Fruit fly (Drosophila melanogaster) whole organism, embryonic: Measurements from ENCODE around the gene Or74a.
A peak's percentile ranks its signal among the peaks of the same experiment; 100 is the strongest.

Source experiments
- B-H1 ChIP-seq: fragments of 200-800 bp; sonication (Bioruptor generic); IDR thresholded peaks from 3 replicates; pipeline ENCODE4 v1.3.6; 2022; ENCODE audit warnings: missing biosample characterization, missing genetic modification characterization
- CG10431 ChIP-seq: fragments of 200-800 bp; sonication (Bioruptor generic); optimal IDR thresholded peaks from 3 replicates; lab custom pipeline; 2018; ENCODE audit warnings: missing biosample characterization, mild to moderate bottlenecking, missing genetic modification characterization
- CG10979 ChIP-seq: fragments of 200-800 bp; sonication (Bioruptor generic); optimal IDR thresholded peaks from 2 replicates; lab custom pipeline; 2018; ENCODE audit warnings: missing biosample characterization, mild to moderate bottlenecking, missing genetic modification characterization, moderate library complexity
- CG11093 ChIP-seq: fragments of 200-800 bp; sonication (Bioruptor generic); IDR thresholded peaks from 3 replicates; pipeline ENCODE4 v1.3.6; 2022; ENCODE audit warnings: missing biosample characterization, missing genetic modification characterization
- CG12236 ChIP-seq: fragments of 200-800 bp; sonication (Bioruptor generic); optimal IDR thresholded peaks from 2 replicates; lab custom pipeline; 2016; ENCODE audit warnings: missing biosample characterization, missing genetic modification characterization
- CG12391 ChIP-seq: fragments of 200-800 bp; sonication (Bioruptor generic); optimal IDR thresholded peaks from 3 replicates; lab custom pipeline; 2018; ENCODE audit warnings: missing biosample characterization, mild to moderate bottlenecking, missing genetic modification characterization, moderate library complexity
- CG14441 ChIP-seq: fragments of 200-800 bp; sonication (Bioruptor generic); IDR thresholded peaks from 2 replicates; pipeline ENCODE4 v1.3.6; 2022; ENCODE audit warnings: missing biosample characterization, missing genetic modification characterization
- CG15696 ChIP-seq: fragments of 200-800 bp; sonication (Bioruptor generic); optimal IDR thresholded peaks from 2 replicates; lab custom pipeline; 2019; ENCODE audit warnings: missing biosample characterization, mild to moderate bottlenecking, missing genetic modification characterization, moderate library complexity
- CG16813 ChIP-seq: fragments of 200-800 bp; sonication (Bioruptor generic); IDR thresholded peaks from 3 replicates; pipeline ENCODE4 v1.3.6; 2022; ENCODE audit warnings: missing biosample characterization, missing genetic modification characterization; ENCODE audit not compliant: partially characterized antibody
- CG30020 ChIP-seq: fragments of 200-800 bp; optimal IDR thresholded peaks from 2 replicates; lab custom pipeline; 2019; ENCODE audit warnings: missing biosample characterization, mild to moderate bottlenecking, missing genetic modification characterization, moderate library complexity
- CG31388 ChIP-seq: fragments of 200-800 bp; sonication (Bioruptor generic); optimal IDR thresholded peaks from 2 replicates; lab custom pipeline; 2016; ENCODE audit warnings: missing biosample characterization, missing genetic modification characterization
- CG4328 ChIP-seq: fragments of 200-800 bp; sonication (Bioruptor generic); optimal IDR thresholded peaks from 3 replicates; lab custom pipeline; 2017; ENCODE audit warnings: missing biosample characterization, missing genetic modification reagents, missing genetic modification characterization
- CG4617 ChIP-seq: fragments of 200-800 bp; sonication (Bioruptor generic); optimal IDR thresholded peaks from 3 replicates; lab custom pipeline; 2016; ENCODE audit warnings: missing biosample characterization, missing genetic modification characterization, borderline replicate concordance
- CG5245 ChIP-seq: fragments of 200-800 bp; sonication (Bioruptor generic); optimal IDR thresholded peaks from 3 replicates; lab custom pipeline; 2016; ENCODE audit warnings: missing biosample characterization, missing genetic modification characterization
- CG6272 ChIP-seq: fragments of 200-800 bp; sonication (Bioruptor generic); IDR thresholded peaks from 2 replicates; pipeline ENCODE4 v1.3.6; 2022; ENCODE audit warnings: missing biosample characterization, missing genetic modification characterization
- CG8359 ChIP-seq: fragments of 200-800 bp; sonication (Bioruptor generic); optimal IDR thresholded peaks from 2 replicates; lab custom pipeline; 2017; ENCODE audit warnings: missing biosample characterization, mild to moderate bottlenecking, missing genetic modification characterization, borderline replicate concordance
- CG9215 ChIP-seq: fragments of 200-800 bp; sonication (Bioruptor generic); IDR thresholded peaks from 2 replicates; pipeline ENCODE4 v1.3.6; 2022; ENCODE audit warnings: missing biosample characterization, missing genetic modification characterization
- CG9817 ChIP-seq: fragments of 200-800 bp; sonication (Bioruptor generic); optimal IDR thresholded peaks from 2 replicates; lab custom pipeline; 2018; ENCODE audit warnings: missing biosample characterization, mild to moderate bottlenecking, missing genetic modification characterization, moderate library complexity
- Chrac-16 ChIP-seq: fragments of 200-800 bp; sonication (Bioruptor generic); optimal IDR thresholded peaks from 3 replicates; lab custom pipeline; 2016; ENCODE audit warnings: missing biosample characterization, missing genetic modification characterization
- Dad ChIP-seq: fragments of 200-800 bp; sonication (Bioruptor generic); optimal IDR thresholded peaks from 3 replicates; lab custom pipeline; 2016; ENCODE audit warnings: missing biosample characterization, missing genetic modification characterization
- Deaf1 ChIP-seq: fragments of 200-800 bp; optimal IDR thresholded peaks from 3 replicates; lab custom pipeline; 2019; ENCODE audit warnings: missing biosample characterization, mild to moderate bottlenecking, missing genetic modification characterization, moderate library complexity
- Dek ChIP-seq: fragments of 200-800 bp; sonication (Bioruptor generic); optimal IDR thresholded peaks from 3 replicates; lab custom pipeline; 2019; ENCODE audit warnings: missing biosample characterization, mild to moderate bottlenecking, missing genetic modification characterization, moderate library complexity
- Dip3 ChIP-seq: fragments of 200-800 bp; sonication (Bioruptor generic); optimal IDR thresholded peaks from 3 replicates; lab custom pipeline; 2016; ENCODE audit warnings: missing biosample characterization, missing genetic modification characterization
- Dref ChIP-seq: fragments of 200-800 bp; sonication (Bioruptor generic); IDR thresholded peaks from 2 replicates; pipeline ENCODE4 v1.3.6; 2022; ENCODE audit warnings: missing biosample characterization, missing genetic modification characterization
- GATAe ChIP-seq: fragments of 200-800 bp; sonication (Bioruptor generic); conservative IDR thresholded peaks from 2 replicates; pipeline ENCODE4 v1.3.6; 2022; ENCODE audit warnings: missing biosample characterization, missing genetic modification characterization
- Hey ChIP-seq: fragments of 200-800 bp; sonication (Bioruptor generic); optimal IDR thresholded peaks from 3 replicates; lab custom pipeline; 2018; ENCODE audit warnings: missing biosample characterization, mild to moderate bottlenecking, missing genetic modification characterization
- HmgD ChIP-seq: fragments of 200-800 bp; sonication (Bioruptor generic); optimal IDR thresholded peaks from 3 replicates; lab custom pipeline; 2016; ENCODE audit warnings: missing biosample characterization, missing genetic modification characterization
- Hmx ChIP-seq: fragments of 200-800 bp; sonication (Bioruptor generic); optimal IDR thresholded peaks from 2 replicates; lab custom pipeline; 2016; ENCODE audit warnings: missing biosample characterization, missing genetic modification characterization
- Hr78 ChIP-seq, 2 experiments: fragments of 200-800 bp in 1 of 2; fragments of >200 bp in 1 of 2; sonication (Bioruptor generic) in 1 of 2; optimal IDR thresholded peaks; 2 replicates each; lab custom pipeline; 2017 to 2019; ENCODE audit warnings: missing biosample characterization in 2 of 2, missing genetic modification characterization in 2 of 2, mild to moderate bottlenecking in 1 of 2, moderate library complexity in 1 of 2
- MESR4 ChIP-seq: fragments of 200-800 bp; sonication (Bioruptor generic); optimal IDR thresholded peaks from 2 replicates; lab custom pipeline; 2018; ENCODE audit warnings: missing biosample characterization, mild to moderate bottlenecking, missing genetic modification characterization, moderate library complexity
- Mad ChIP-seq: fragments of 200-800 bp; sonication (Bioruptor generic); optimal IDR thresholded peaks from 2 replicates; lab custom pipeline; 2016; ENCODE audit warnings: missing biosample characterization, missing genetic modification characterization
- Neu2 ChIP-seq: fragments of 200-800 bp; sonication (Bioruptor generic); optimal IDR thresholded peaks from 3 replicates; lab custom pipeline; 2016; ENCODE audit warnings: missing biosample characterization, missing genetic modification characterization, borderline replicate concordance
- Poxn ChIP-seq: fragments of 200-800 bp; sonication (Bioruptor generic); IDR thresholded peaks from 2 replicates; pipeline ENCODE4 v1.3.6; 2022; ENCODE audit warnings: missing biosample characterization, missing genetic modification characterization
- Side ChIP-seq: fragments of 200-800 bp; sonication (Bioruptor generic); optimal IDR thresholded peaks from 2 replicates; lab custom pipeline; 2016; ENCODE audit warnings: missing biosample characterization, missing genetic modification characterization
- Sry-β ChIP-seq: fragments of 200-800 bp; sonication (Bioruptor generic); optimal IDR thresholded peaks from 2 replicates; lab custom pipeline; 2018; ENCODE audit warnings: missing biosample characterization, mild to moderate bottlenecking, missing genetic modification characterization, moderate library complexity
- chm ChIP-seq: fragments of 200-800 bp; sonication (Bioruptor generic); IDR thresholded peaks from 2 replicates; pipeline ENCODE4 v1.3.6; 2022; ENCODE audit warnings: missing biosample characterization, missing genetic modification characterization
- da ChIP-seq: fragments of 200-800 bp; sonication (Bioruptor generic); optimal IDR thresholded peaks from 2 replicates; lab custom pipeline; 2016; ENCODE audit warnings: missing biosample characterization, missing genetic modification characterization
- dpn ChIP-seq, 2 experiments: fragments of 200-800 bp; sonication (Bioruptor generic); optimal IDR thresholded peaks; 3 replicates each; lab custom pipeline; 2016; ENCODE audit warnings: missing biosample characterization in 2 of 2, missing genetic modification characterization in 2 of 2
- gcm2 ChIP-seq: fragments of 200-800 bp; sonication (Bioruptor generic); optimal IDR thresholded peaks from 2 replicates; lab custom pipeline; 2016; ENCODE audit warnings: missing biosample characterization, missing genetic modification characterization
- gt ChIP-seq: fragments of 200-800 bp; sonication (Bioruptor generic); IDR thresholded peaks from 2 replicates; pipeline ENCODE4 v1.3.6; 2022; ENCODE audit warnings: missing biosample characterization, missing genetic modification characterization
- luna ChIP-seq: fragments of 200-800 bp; sonication (Bioruptor generic); optimal IDR thresholded peaks from 2 replicates; lab custom pipeline; 2016; ENCODE audit warnings: missing biosample characterization, missing genetic modification characterization
- nerfin-2 ChIP-seq: fragments of 200-800 bp; sonication (Bioruptor generic); IDR thresholded peaks from 2 replicates; pipeline ENCODE4 v1.3.6; 2022; ENCODE audit warnings: missing biosample characterization, missing genetic modification characterization; ENCODE audit not compliant: partially characterized antibody
- odd ChIP-seq: fragments of 200-800 bp; sonication (Bioruptor generic); optimal IDR thresholded peaks from 2 replicates; lab custom pipeline; 2017; ENCODE audit warnings: missing biosample characterization, mild to moderate bottlenecking, missing genetic modification characterization
- pan ChIP-seq, 4 experiments: fragments of >200 bp in 3 of 4; fragments of 200-800 bp in 1 of 4; sonication (Bioruptor generic) in 1 of 4; optimal IDR thresholded peaks in 3 of 4; IDR thresholded peaks in 1 of 4; 2 replicates each; pipeline versions ENCODE4 v1.3.6 to Lab custom; 2017 to 2022; ENCODE audit warnings: missing biosample characterization in 2 of 4, missing genetic modification characterization in 2 of 4, mixed read lengths in 1 of 4
- pho ChIP-seq: fragments of 200-800 bp; sonication (Bioruptor generic); optimal IDR thresholded peaks from 2 replicates; lab custom pipeline; 2016; ENCODE audit warnings: missing biosample characterization, missing genetic modification characterization
- pita ChIP-seq: fragments of 200-800 bp; sonication (Bioruptor generic); optimal IDR thresholded peaks from 2 replicates; lab custom pipeline; 2017; ENCODE audit warnings: missing biosample characterization, mild to moderate bottlenecking, missing genetic modification characterization
- scrt ChIP-seq: fragments of 200-800 bp; sonication (Bioruptor generic); optimal IDR thresholded peaks from 2 replicates; lab custom pipeline; 2018; ENCODE audit warnings: missing biosample characterization, mild to moderate bottlenecking, missing genetic modification characterization, moderate library complexity
- sens-2 ChIP-seq: fragments of 200-800 bp; sonication (Bioruptor generic); IDR thresholded peaks from 2 replicates; pipeline ENCODE4 v1.3.6; 2022; ENCODE audit warnings: missing biosample characterization, missing genetic modification characterization
- sqz ChIP-seq: fragments of 200-800 bp; sonication (Bioruptor generic); optimal IDR thresholded peaks from 3 replicates; lab custom pipeline; 2018; ENCODE audit warnings: missing biosample characterization, mild to moderate bottlenecking, missing genetic modification characterization
- sr ChIP-seq: fragments of 200-800 bp; sonication (Bioruptor generic); IDR thresholded peaks from 3 replicates; pipeline ENCODE4 v1.3.6; 2022; ENCODE audit warnings: missing biosample characterization, missing genetic modification characterization
- toy ChIP-seq: fragments of 200-800 bp; sonication (Bioruptor generic); IDR thresholded peaks from 2 replicates; pipeline ENCODE4 v1.3.6; 2022; ENCODE audit warnings: missing biosample characterization, missing genetic modification characterization
- zfh1 ChIP-seq: fragments of 200-800 bp; sonication (Bioruptor generic); IDR thresholded peaks from 3 replicates; pipeline ENCODE4 v1.3.6; 2022; ENCODE audit warnings: missing biosample characterization, missing genetic modification characterization

Or74a gene

DNA sequence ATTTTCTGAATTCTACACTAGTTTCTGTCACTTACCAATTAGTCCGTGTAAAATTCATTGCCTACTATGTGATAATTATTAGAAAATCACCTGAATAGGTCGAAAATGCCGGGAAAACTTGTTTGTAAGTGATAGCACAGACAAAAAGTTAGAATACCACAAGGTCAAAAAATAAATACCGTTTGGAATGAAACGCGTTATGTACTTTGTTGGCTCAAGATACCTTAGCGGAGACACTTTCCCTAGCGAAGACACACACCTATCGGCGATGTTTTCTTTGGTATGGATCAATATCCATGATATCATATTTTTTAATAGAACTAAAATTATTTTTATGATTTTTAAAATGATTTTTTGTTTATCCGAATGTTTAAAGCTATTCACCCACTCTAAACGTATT, 10.2 kb upstream of the Or74a start, which contains the start of gene CG6479 (continued):
- no peak for TF ChIP-seq CG5245 (GFP tag; lab: Kevin White, UChicago)
- TF ChIP-seq HmgD (GFP tag; lab: Kevin White, UChicago): no peak
- TF ChIP-seq Sry-β (GFP tag; lab: Kevin White, UChicago): no peak
- no peak for TF ChIP-seq CG12391 (tag; lab: Kevin White, UChicago)
- no peak for TF ChIP-seq Neu2 (GFP tag; lab: Kevin White, UChicago)
- no peak for TF ChIP-seq Hey
- TF ChIP-seq CG9215 (GFP tag; lab: Robert Waterston, UW): no peak
- TF ChIP-seq da (GFP tag; lab: Kevin White, UChicago): no peak
- no peak for TF ChIP-seq pan (optimal IDR thresholded peaks at IDR 0.05; lab: Kevin White, UChicago)
- TF ChIP-seq pan (GFP tag; optimal IDR thresholded peaks at IDR 0.05 in 1 of 2, IDR thresholded peaks at IDR 0.05 in 1 of 2): no peak
- TF ChIP-seq Dek (tag; lab: Kevin White, UChicago): no peak
- no peak for TF ChIP-seq CG6272 (GFP tag; lab: Robert Waterston, UW)
- TF ChIP-seq CG9817 (tag; lab: Kevin White, UChicago): no peak
- peak; percentile 0 for TF ChIP-seq CG4617
- TF ChIP-seq CG31388 (GFP tag; lab: Kevin White, UChicago): no peak
- no peak for TF ChIP-seq CG10431
- TF ChIP-seq odd (GFP tag; lab: Kevin White, UChicago): no peak
- TF ChIP-seq CG14441 (GFP tag; lab: Robert Waterston, UW): no peak
- TF ChIP-seq gt (GFP tag; lab: Robert Waterston, UW): no peak
- TF ChIP-seq CG4328: no peak
- no peak for TF ChIP-seq MESR4 (GFP tag; lab: Kevin White, UChicago)
- no peak for TF ChIP-seq Deaf1 (tag; lab: Kevin White, UChicago)
- TF ChIP-seq Mad (GFP tag; lab: Kevin White, UChicago): no peak
- TF ChIP-seq dpn (GFP tag; optimal IDR thresholded peaks at IDR 0.05; lab: Kevin White, UChicago): no peak
- no peak for TF ChIP-seq zfh1
- no peak for TF ChIP-seq Hr78 (GFP tag; optimal IDR thresholded peaks at IDR 0.05; lab: Kevin White, UChicago)
- no peak for TF ChIP-seq chm (GFP tag; lab: Robert Waterston, UW)
- TF ChIP-seq pho: no peak
- TF ChIP-seq CG16813: peak; percentile 66
- TF ChIP-seq CG8359 (GFP tag; lab: Kevin White, UChicago): no peak
- no peak for TF ChIP-seq Dad (GFP tag; lab: Kevin White, UChicago)
- no peak for TF ChIP-seq CG12236 (GFP tag; lab: Kevin White, UChicago)
- no peak for TF ChIP-seq CG11093 (GFP tag; lab: Robert Waterston, UW)
- no peak for TF ChIP-seq Dref (GFP tag; lab: Robert Waterston, UW)
- TF ChIP-seq luna: no peak
- TF ChIP-seq pita (GFP tag; lab: Kevin White, UChicago): peak; percentile 78
- TF ChIP-seq Dip3: no peak
- TF ChIP-seq sr (GFP tag; lab: Robert Waterston, UW): no peak
- TF ChIP-seq toy (GFP tag; lab: Robert Waterston, UW): no peak
- no peak for TF ChIP-seq CG15696 (tag; lab: Kevin White, UChicago)
- TF ChIP-seq scrt (GFP tag; lab: Kevin White, UChicago): no peak
- no peak for TF ChIP-seq GATAe (GFP tag; lab: Robert Waterston, UW)
- TF ChIP-seq CG30020 (tag; lab: Kevin White, UChicago): no peak
- TF ChIP-seq CG10979: no peak
- no peak for TF ChIP-seq Hmx
- TF ChIP-seq Side (GFP tag; lab: Kevin White, UChicago): no peak
- TF ChIP-seq nerfin-2 (GFP tag; lab: Robert Waterston, UW): no peak
- TF ChIP-seq B-H1: no peak
- no peak for TF ChIP-seq sens-2 (GFP tag; lab: Robert Waterston, UW)
- TF ChIP-seq Poxn (GFP tag; lab: Robert Waterston, UW): no peak
- no peak for TF ChIP-seq Chrac-16 (GFP tag; lab: Kevin White, UChicago)
- TF ChIP-seq gcm2: no peak
- no peak for TF ChIP-seq sqz (GFP tag; lab: Kevin White, UChicago)
